Worm (Caenorhabditis elegans) whole organism, L1 larva: ENCODE data around the gene B0361.9.

Experiments
- C04F5.9 ChIP-seq: sonication (generic microtip); optimal IDR thresholded peaks from 2 replicates; lab custom pipeline; 2016; ENCODE audit warnings: missing genetic modification characterization, missing compliant biosample characterization
- C16A3.4 ChIP-seq: fragments of 150-350 bp; optimal IDR thresholded peaks from 2 replicates; lab custom pipeline; 2014; ENCODE audit warnings: missing biosample characterization, missing genetic modification characterization
- C34B4.2 ChIP-seq: sonication (generic microtip); optimal IDR thresholded peaks from 2 replicates; lab custom pipeline; 2017; ENCODE audit warnings: mild to moderate bottlenecking, missing genetic modification characterization, missing compliant biosample characterization
- Y116A8C.19 ChIP-seq: sonication (generic microtip); optimal IDR thresholded peaks from 2 replicates; lab custom pipeline; 2016; ENCODE audit warnings: missing compliant biosample characterization, missing genetic modification characterization, borderline replicate concordance
- aha-1 ChIP-seq: fragments of 150-350 bp; optimal IDR thresholded peaks from 2 replicates; lab custom pipeline; 2014; ENCODE audit warnings: missing biosample characterization, missing genetic modification characterization
- alr-1 ChIP-seq: fragments of 200-800 bp; sonication (Bioruptor generic); optimal IDR thresholded peaks from 2 replicates; lab custom pipeline; 2018; ENCODE audit warnings: borderline replicate concordance, mild to moderate bottlenecking, missing genetic modification characterization, missing compliant biosample characterization
- blmp-1 ChIP-seq: fragments of 150-350 bp; optimal IDR thresholded peaks from 2 replicates; lab custom pipeline; 2014; ENCODE audit warnings: missing biosample characterization, missing genetic modification characterization
- ceh-63 ChIP-seq: fragments of 200-800 bp; sonication (Bioruptor generic); optimal IDR thresholded peaks from 2 replicates; lab custom pipeline; 2018; ENCODE audit warnings: mild to moderate bottlenecking, missing genetic modification characterization, missing compliant biosample characterization
- ceh-88 ChIP-seq: fragments of 200-800 bp; sonication (Bioruptor generic); IDR thresholded peaks from 2 replicates; pipeline ENCODE4 v1.3.6; 2022; ENCODE audit warnings: missing genetic modification characterization, missing compliant biosample characterization
- ceh-90 ChIP-seq: sonication (generic microtip); optimal IDR thresholded peaks from 2 replicates; lab custom pipeline; 2016; ENCODE audit warnings: missing genetic modification characterization, missing compliant biosample characterization
- ces-1 ChIP-seq: fragments of 150-350 bp; optimal IDR thresholded peaks from 2 replicates; lab custom pipeline; 2014; ENCODE audit warnings: missing biosample characterization, missing genetic modification reagents, missing genetic modification characterization
- dsc-1 ChIP-seq: sonication (generic microtip); optimal IDR thresholded peaks from 2 replicates; lab custom pipeline; 2016; ENCODE audit warnings: mild to moderate bottlenecking, missing genetic modification characterization, missing compliant biosample characterization
- efl-1 ChIP-seq, 4 experiments: fragments of 150-350 bp; optimal IDR thresholded peaks in 3 of 4; peaks in 1 of 4; 1 replicate in 1 of 4; 2 replicates in 3 of 4; lab custom pipeline; 2014; ENCODE audit warnings: missing biosample characterization in 2 of 4, missing genetic modification characterization in 2 of 4, missing genetic modification reagents in 2 of 4
- efl-3 ChIP-seq: fragments of 200-800 bp; sonication (Bioruptor generic); optimal IDR thresholded peaks from 2 replicates; lab custom pipeline; 2018; ENCODE audit warnings: mild to moderate bottlenecking, missing genetic modification characterization, missing compliant biosample characterization
- egl-27 ChIP-seq, 2 experiments: fragments of 150-350 bp in 1 of 2; sonication (generic microtip); optimal IDR thresholded peaks; 3 replicates each; lab custom pipeline; 2017 to 2018; ENCODE audit warnings: missing biosample characterization in 2 of 2, missing genetic modification characterization in 2 of 2, missing genetic modification reagents in 2 of 2
- ets-5 ChIP-seq: fragments of 200-800 bp; sonication (Bioruptor generic); IDR thresholded peaks from 2 replicates; pipeline ENCODE4 v1.3.6; 2022; ENCODE audit warnings: missing genetic modification characterization, missing compliant biosample characterization
- fkh-4 ChIP-seq: sonication (generic microtip); optimal IDR thresholded peaks from 2 replicates; lab custom pipeline; 2016; ENCODE audit warnings: missing compliant biosample characterization, missing genetic modification characterization, borderline replicate concordance
- fos-1 ChIP-seq: fragments of 150-350 bp; optimal IDR thresholded peaks from 2 replicates; lab custom pipeline; 2014; ENCODE audit warnings: missing biosample characterization, missing genetic modification characterization
- grh-1 ChIP-seq: fragments of 200-800 bp; sonication (Bioruptor generic); IDR thresholded peaks from 2 replicates; pipeline ENCODE4 v1.3.6; 2022; ENCODE audit warnings: missing genetic modification reagents, missing genetic modification characterization, missing compliant biosample characterization
- irx-1 ChIP-seq: sonication (generic microtip); optimal IDR thresholded peaks from 2 replicates; lab custom pipeline; 2016; ENCODE audit warnings: missing genetic modification characterization, missing compliant biosample characterization
- lin-13 ChIP-seq: fragments of 150-350 bp; optimal IDR thresholded peaks from 2 replicates; lab custom pipeline; 2014; ENCODE audit warnings: missing biosample characterization, missing genetic modification reagents, missing genetic modification characterization
- lin-14 ChIP-seq: fragments of 200-800 bp; sonication (Bioruptor generic); optimal IDR thresholded peaks from 2 replicates; lab custom pipeline; 2018; ENCODE audit warnings: mild to moderate bottlenecking, missing genetic modification characterization, moderate library complexity, missing compliant biosample characterization
- lin-15B ChIP-seq: fragments of 150-350 bp; sonication (generic microtip); optimal IDR thresholded peaks from 3 replicates; lab custom pipeline; 2014; ENCODE audit warnings: missing biosample characterization, missing genetic modification characterization
- lin-35 ChIP-seq, 2 experiments: fragments of 150-350 bp; optimal IDR thresholded peaks; 2 replicates each; lab custom pipeline; 2014; ENCODE audit warnings: missing biosample characterization in 2 of 2, missing genetic modification characterization in 2 of 2, missing genetic modification reagents in 2 of 2
- mdl-1 ChIP-seq, 2 experiments: fragments of 150-350 bp; optimal IDR thresholded peaks; 2 replicates each; lab custom pipeline; 2014 to 2017; ENCODE audit warnings: missing biosample characterization in 2 of 2, missing genetic modification characterization in 2 of 2, inconsistent platforms in 1 of 2
- mef-2 ChIP-seq: fragments of 150-350 bp; optimal IDR thresholded peaks from 2 replicates; lab custom pipeline; 2014; ENCODE audit warnings: missing biosample characterization, missing genetic modification characterization
- nhr-12 ChIP-seq: sonication (generic microtip); optimal IDR thresholded peaks from 2 replicates; lab custom pipeline; 2017; ENCODE audit warnings: missing biosample characterization, missing genetic modification characterization
- nhr-28 ChIP-seq: fragments of 150-350 bp; optimal IDR thresholded peaks from 2 replicates; lab custom pipeline; 2014; ENCODE audit warnings: missing biosample characterization, missing genetic modification characterization
- nhr-71 ChIP-seq: sonication (generic microtip); optimal IDR thresholded peaks from 2 replicates; lab custom pipeline; 2016; ENCODE audit warnings: mild to moderate bottlenecking, missing genetic modification characterization, moderate library complexity, missing compliant biosample characterization
- nhr-76 ChIP-seq: sonication (generic microtip); optimal IDR thresholded peaks from 2 replicates; lab custom pipeline; 2017; ENCODE audit warnings: missing biosample characterization, missing genetic modification characterization
- nhr-77 ChIP-seq: fragments of 150-350 bp; optimal IDR thresholded peaks from 2 replicates; lab custom pipeline; 2014; ENCODE audit warnings: missing biosample characterization, missing genetic modification characterization
- nhr-84 ChIP-seq: sonication (generic microtip); optimal IDR thresholded peaks from 2 replicates; lab custom pipeline; 2017; ENCODE audit warnings: missing biosample characterization, missing genetic modification characterization
- nhr-85 ChIP-seq: sonication (generic microtip); peaks from one replicate; lab custom pipeline; 2016; ENCODE audit warnings: missing genetic modification characterization, inconsistent platforms, missing compliant biosample characterization
- nhr-90 ChIP-seq: sonication (generic microtip); optimal IDR thresholded peaks from 2 replicates; lab custom pipeline; 2016; ENCODE audit warnings: mild to moderate bottlenecking, missing genetic modification characterization, missing compliant biosample characterization; ENCODE audit not compliant: poor library complexity
- pag-3 ChIP-seq: sonication (generic microtip); optimal IDR thresholded peaks from 2 replicates; lab custom pipeline; 2017; ENCODE audit warnings: missing genetic modification characterization, mild to moderate bottlenecking, missing compliant biosample characterization, antibody characterized with exemption, borderline replicate concordance; ENCODE audit not compliant: insufficient read depth
- rnt-1 ChIP-seq: sonication (generic microtip); optimal IDR thresholded peaks from 2 replicates; lab custom pipeline; 2016; ENCODE audit warnings: mild to moderate bottlenecking, missing genetic modification characterization, moderate library complexity, missing compliant biosample characterization
- snpc-4 ChIP-seq: fragments of 150-350 bp; optimal IDR thresholded peaks from 2 replicates; lab custom pipeline; 2014; ENCODE audit warnings: missing biosample characterization, missing genetic modification characterization
- snu-23 ChIP-seq: sonication (generic microtip); optimal IDR thresholded peaks from 2 replicates; lab custom pipeline; 2016; ENCODE audit warnings: missing genetic modification characterization, missing compliant biosample characterization
- sox-4 ChIP-seq: sonication (generic microtip); optimal IDR thresholded peaks from 2 replicates; lab custom pipeline; 2016; ENCODE audit warnings: missing genetic modification characterization, missing compliant biosample characterization
- sptf-1 ChIP-seq: fragments of 150-350 bp; optimal IDR thresholded peaks from 2 replicates; lab custom pipeline; 2014; ENCODE audit warnings: missing biosample characterization, missing genetic modification characterization
- sup-37 ChIP-seq: fragments of 200-800 bp; sonication (Bioruptor generic); optimal IDR thresholded peaks from 2 replicates; lab custom pipeline; 2018; ENCODE audit warnings: mild to moderate bottlenecking, missing genetic modification characterization, missing compliant biosample characterization
- swsn-7 ChIP-seq: sonication (generic microtip); optimal IDR thresholded peaks from 2 replicates; lab custom pipeline; 2016; ENCODE audit warnings: missing genetic modification characterization, missing compliant biosample characterization
- tbx-2 ChIP-seq: sonication (generic microtip); optimal IDR thresholded peaks from 2 replicates; lab custom pipeline; 2016; ENCODE audit warnings: missing genetic modification characterization, missing compliant biosample characterization
- unc-130 ChIP-seq: fragments of 150-350 bp; optimal IDR thresholded peaks from 2 replicates; lab custom pipeline; 2017; ENCODE audit warnings: missing biosample characterization, missing genetic modification characterization, inconsistent platforms
- unc-30 ChIP-seq: sonication (generic microtip); optimal IDR thresholded peaks from 2 replicates; lab custom pipeline; 2017; ENCODE audit warnings: missing biosample characterization, missing genetic modification characterization
- unc-86 ChIP-seq: sonication (generic microtip); optimal IDR thresholded peaks from 2 replicates; lab custom pipeline; 2016; ENCODE audit warnings: missing genetic modification characterization, missing compliant biosample characterization
- unc-98 ChIP-seq: fragments of 200-800 bp; sonication (Bioruptor generic); IDR thresholded peaks from 2 replicates; pipeline ENCODE4 v1.3.6; 2022; ENCODE audit warnings: missing genetic modification characterization, missing compliant biosample characterization
- vab-15 ChIP-seq: sonication (generic microtip); optimal IDR thresholded peaks from 2 replicates; lab custom pipeline; 2017; ENCODE audit warnings: missing genotype, mild to moderate bottlenecking, missing genetic modification characterization, missing compliant biosample characterization
- xbp-1 ChIP-seq: sonication (generic microtip); optimal IDR thresholded peaks from 2 replicates; lab custom pipeline; 2016; ENCODE audit warnings: missing genetic modification characterization, missing compliant biosample characterization
- zag-1 ChIP-seq: fragments of 150-350 bp; optimal IDR thresholded peaks from 2 replicates; lab custom pipeline; 2014; ENCODE audit warnings: missing biosample characterization, missing genetic modification characterization
- zip-4 ChIP-seq: fragments of 200-800 bp; sonication (Bioruptor generic); optimal IDR thresholded peaks from 2 replicates; lab custom pipeline; 2018; ENCODE audit warnings: mild to moderate bottlenecking, missing genetic modification characterization, moderate library complexity, missing compliant biosample characterization

Gene B0361.9

ce11 chrIII:7273718-7274117 is 25.7 kb downstream of the B0361.9 start (continued):
- peak; percentile 46 for TF ChIP-seq nhr-90 (tag; lab: Kevin White, UChicago)
- no peak for TF ChIP-seq xbp-1 (tag; lab: Kevin White, UChicago)
- peak; percentile 55 for TF ChIP-seq lin-14
- no peak for TF ChIP-seq unc-30 (tag; lab: Kevin White, UChicago)
- no peak for TF ChIP-seq mef-2 (tag; lab: Kevin White, UChicago)
- no peak for TF ChIP-seq swsn-7
- no peak for TF ChIP-seq mdl-1 (tag; optimal IDR thresholded peaks at IDR 0.05; lab: Kevin White, UChicago)
- no peak for TF ChIP-seq nhr-12 (tag; lab: Kevin White, UChicago)
- TF ChIP-seq nhr-85 (tag; lab: Kevin White, UChicago) = peak; percentile 82
- no peak for TF ChIP-seq C04F5.9
- no peak for TF ChIP-seq dsc-1 (tag; lab: Kevin White, UChicago)
- TF ChIP-seq unc-86 = no peak
- no peak for TF ChIP-seq rnt-1 (tag; lab: Kevin White, UChicago)
- no peak for TF ChIP-seq irx-1
- TF ChIP-seq nhr-84 (tag; lab: Kevin White, UChicago) = no peak
- TF ChIP-seq nhr-71 (tag; lab: Kevin White, UChicago) = peak; percentile 67
- TF ChIP-seq grh-1 (GFP tag; lab: Robert Waterston, UW) = 0 out of 2 replicates have a peak, but pooled peaks have one; percentile 28
- TF ChIP-seq ets-5 (GFP tag; lab: Robert Waterston, UW) = no peak
- peak; percentile 38 for TF ChIP-seq tbx-2
- no peak for TF ChIP-seq efl-1 (optimal IDR thresholded peaks at IDR 0.05; lab: Kevin White, UChicago)
- TF ChIP-seq efl-1 (GFP tag; optimal IDR thresholded peaks at IDR 0.05 in 1 of 2; lab: Kevin White, UChicago) = peak in 1 of 2 experiments; percentile 72
- peak; percentile 34 for TF ChIP-seq snu-23 (GFP tag; lab: Kevin White, UChicago)
- TF ChIP-seq lin-35 (GFP tag; optimal IDR thresholded peaks at IDR 0.05; lab: Kevin White, UChicago) = peak in 1 of 2 experiments; percentile 44

ce11 chrIII:7272828-7273227 is 26.6 kb downstream of the B0361.9 start:
- TF ChIP-seq nhr-90 (tag; lab: Kevin White, UChicago) (peak; percentile 82), snu-23 (GFP tag; lab: Kevin White, UChicago) (peak; percentile 77), alr-1 (tag; lab: Kevin White, UChicago) (no peak), sptf-1 (tag; lab: Kevin White, UChicago) (no peak), C34B4.2 (tag; lab: Kevin White, UChicago) (no peak), unc-86 (no peak), sox-4 (tag; lab: Kevin White, UChicago) (no peak), lin-13 (GFP tag; lab: Kevin White, UChicago) (peak; percentile 46), efl-3 (no peak), fkh-4 (tag; lab: Kevin White, UChicago) (no peak), nhr-76 (tag; lab: Kevin White, UChicago) (no peak), ceh-90 (no peak), pag-3 (no peak), aha-1 (tag; lab: Kevin White, UChicago) (no peak), unc-130 (tag; lab: Kevin White, UChicago) (peak; percentile 77), mdl-1 (tag; optimal IDR thresholded peaks at IDR 0.05; lab: Kevin White, UChicago) (peak in 1 of 2 experiments; percentile 84), blmp-1 (peak; percentile 96), ceh-88 (GFP tag; lab: Robert Waterston, UW) (no peak), fos-1 (tag; lab: Kevin White, UChicago) (no peak), nhr-12 (tag; lab: Kevin White, UChicago) (no peak), vab-15 (tag; lab: Kevin White, UChicago) (no peak), lin-15B (tag; lab: Kevin White, UChicago) (no peak), sup-37 (no peak), zip-4 (GFP tag; lab: Kevin White, UChicago) (no peak), nhr-77 (tag; lab: Kevin White, UChicago) (no peak), nhr-85 (tag; lab: Kevin White, UChicago) (peak; percentile 96), grh-1 (GFP tag; lab: Robert Waterston, UW) (peak; percentile 53), unc-98 (GFP tag; lab: Robert Waterston, UW) (no peak), nhr-28 (no peak), snpc-4 (tag; lab: Kevin White, UChicago) (no peak), ces-1 (no peak), zag-1 (tag; lab: Kevin White, UChicago) (no peak), C16A3.4 (tag; lab: Kevin White, UChicago) (peak; percentile 21), lin-14 (peak; percentile 87), irx-1 (peak; percentile 21), egl-27 (tag; optimal IDR thresholded peaks at IDR 0.05; lab: Kevin White, UChicago) (no peak), ets-5 (GFP tag; lab: Robert Waterston, UW) (no peak), ceh-63 (GFP tag; lab: Kevin White, UChicago) (no peak), Y116A8C.19 (tag; lab: Kevin White, UChicago) (no peak)
